Worm (Caenorhabditis elegans): Measurements from ENCODE around the gene C06C3.4.

The C06C3.4 gene

DNA sequence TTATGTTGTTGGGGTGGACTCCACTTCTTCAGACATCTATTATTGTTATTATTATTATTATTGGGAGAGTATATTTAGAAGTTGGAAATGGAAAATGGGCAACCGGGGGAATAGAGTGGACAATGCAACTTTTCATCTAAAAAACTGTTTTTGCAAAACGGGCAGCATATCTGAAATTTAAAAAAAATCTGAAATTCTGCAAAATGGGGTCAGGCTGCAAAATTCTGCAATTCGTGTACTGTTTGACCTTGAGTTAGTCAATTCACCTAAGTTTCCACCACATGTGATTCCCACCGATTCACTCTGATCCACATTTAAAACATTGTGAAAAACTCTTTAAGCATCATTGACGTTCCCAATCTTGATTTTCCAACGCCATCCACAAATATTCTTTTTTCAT lies at the start of gene C06C3.4:
C06C3.4 (plus strand) TSS at position 301 of the 400 bp plus-strand sequence.
- no peak for TF ChIP-seq unc-62 (GFP tag; optimal IDR thresholded peaks at IDR 0.05)

ce11 chrII:9323660-9324059 lies 49.4 kb upstream of the C06C3.4 start, which contains the start of gene egli-1:
TSS of gene egli-1 (plus strand) at chrII:9323960.
- TF ChIP-seq unc-62 (GFP tag; optimal IDR thresholded peaks at IDR 0.05), result no peak

ce11 chrII:9324824-9325351 lies 48.2 kb upstream of the C06C3.4 start, which contains the start of gene eat-3:
TSS of gene eat-3 (plus strand) at chrII:9324874.
- no peak for TF ChIP-seq unc-62 (GFP tag; optimal IDR thresholded peaks at IDR 0.05)

- TF ChIP-seq unc-62 (GFP tag; optimal IDR thresholded peaks at IDR 0.05), result no peak
These were observed 47.5 kb upstream of the C06C3.4 start for ce11 chrII:9325555-9325954.

DNA sequence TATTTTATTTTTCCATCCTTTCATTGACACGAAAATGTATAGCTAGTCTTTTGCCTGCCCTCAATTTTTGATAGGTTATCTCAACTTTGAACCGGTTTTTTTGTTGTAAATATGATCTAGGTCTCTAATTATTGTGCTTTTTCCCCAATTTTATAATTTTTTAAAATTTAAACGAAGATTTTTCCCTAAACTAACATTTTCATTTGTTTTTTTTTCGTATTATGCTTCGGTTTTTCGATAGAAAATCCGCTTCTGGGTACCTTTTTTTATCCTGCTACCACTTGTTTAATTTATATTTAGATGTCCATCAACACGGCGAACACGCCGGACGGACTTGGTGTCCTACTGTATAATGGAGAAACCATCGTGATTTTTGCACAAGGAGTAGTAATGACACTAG lies 43.6 kb upstream of the C06C3.4 start, which contains the start of gene wbp-2:
wbp-2 (plus strand) TSS at position 301 of the 400 bp plus-strand sequence.
- no peak for TF ChIP-seq unc-62 (GFP tag; optimal IDR thresholded peaks at IDR 0.05)

DNA sequence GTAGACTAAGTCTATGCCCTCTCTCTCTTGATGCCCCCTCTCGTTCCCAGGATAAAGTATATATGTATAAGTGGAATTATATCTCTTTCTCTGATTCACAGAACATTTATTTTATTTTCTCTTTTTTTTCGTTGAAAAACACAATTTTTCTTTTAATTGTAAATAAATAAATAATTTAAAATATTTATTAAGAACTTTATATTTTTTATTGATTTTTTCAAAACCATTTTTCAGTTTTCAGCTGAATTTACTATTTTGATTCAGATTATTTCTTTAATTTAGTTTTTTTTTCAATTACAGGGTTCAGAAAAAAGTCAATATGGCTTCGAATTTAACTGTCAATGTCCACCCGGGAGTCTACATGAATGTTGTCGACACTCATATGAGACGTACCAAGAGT lies 41.7 kb upstream of the C06C3.4 start, which contains the start of gene eif-3.F:
eif-3.F (plus strand) TSS at position 301 of the 400 bp plus-strand sequence.
- TF ChIP-seq unc-62 (GFP tag; optimal IDR thresholded peaks at IDR 0.05), result no peak

DNA sequence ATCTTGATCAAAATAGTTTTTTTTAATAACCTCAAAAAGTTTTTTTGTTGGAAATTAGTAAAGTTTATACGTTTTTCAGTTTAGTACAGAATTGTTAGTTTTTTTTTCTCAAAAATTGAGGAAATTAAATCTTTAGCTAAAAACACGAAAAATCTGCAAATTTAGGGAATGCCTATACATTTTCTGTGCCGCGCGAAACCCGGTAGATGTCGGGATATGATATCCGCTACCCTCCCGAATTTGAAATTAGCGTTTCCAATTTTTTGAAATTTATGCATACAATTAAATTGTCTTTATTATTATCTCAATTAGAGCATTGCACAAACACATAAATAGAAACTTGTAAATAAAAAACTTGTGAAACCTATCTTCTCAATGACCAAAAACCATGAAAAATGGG lies 40.1 kb upstream of the C06C3.4 start:
- TF ChIP-seq unc-62 (GFP tag; optimal IDR thresholded peaks at IDR 0.05), result no peak

ce11 chrII:9333714-9334113 lies 39.4 kb upstream of the C06C3.4 start, which contains the start of gene scp-1:
TSS of gene scp-1 (plus strand) at chrII:9334014.
- TF ChIP-seq unc-62 (GFP tag; optimal IDR thresholded peaks at IDR 0.05), result no peak

ce11 chrII:9336651-9337050 lies 36.4 kb upstream of the C06C3.4 start:
- no peak for TF ChIP-seq unc-62 (GFP tag; optimal IDR thresholded peaks at IDR 0.05)

ce11 chrII:9338859-9339258 lies 34.2 kb upstream of the C06C3.4 start, which contains the start of gene ttll-12:
TSS of gene ttll-12 (plus strand) at chrII:9338997.
- TF ChIP-seq unc-62 (GFP tag; optimal IDR thresholded peaks at IDR 0.05), result no peak

- TF ChIP-seq unc-62 (GFP tag; optimal IDR thresholded peaks at IDR 0.05), result no peak
These were observed 29.1 kb upstream of the C06C3.4 start for ce11 chrII:9343955-9344354.

DNA sequence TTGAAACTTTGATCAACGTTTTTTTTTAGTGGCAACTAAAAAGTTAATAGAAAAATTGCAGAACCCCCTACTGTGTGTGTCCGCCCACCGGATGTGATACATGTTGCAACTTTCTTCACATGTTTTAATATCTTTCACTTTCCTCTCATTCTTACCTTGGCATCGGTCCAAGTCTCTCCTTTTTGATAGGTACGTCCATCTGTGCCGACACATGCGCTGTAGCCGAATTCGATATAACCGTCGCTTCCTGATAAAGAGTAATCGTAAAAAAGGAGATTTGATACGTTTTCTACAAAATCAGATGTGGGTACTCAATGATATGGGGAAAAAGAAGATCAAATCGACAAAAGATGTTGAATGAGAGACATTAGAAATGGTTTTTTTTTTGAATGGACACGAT lies 28.0 kb upstream of the C06C3.4 start:
- no peak for TF ChIP-seq unc-62 (GFP tag; optimal IDR thresholded peaks at IDR 0.05)

ce11 chrII:9345794-9346193 lies 27.3 kb upstream of the C06C3.4 start:
- no peak for TF ChIP-seq unc-62 (GFP tag; optimal IDR thresholded peaks at IDR 0.05)

- no peak for TF ChIP-seq unc-62 (GFP tag; optimal IDR thresholded peaks at IDR 0.05)
These were observed 26.6 kb upstream of the C06C3.4 start, which contains the start of gene F42A8.1 for ce11 chrII:9346490-9346889. TSS of gene F42A8.1 (minus strand) at chrII:9346590.

DNA sequence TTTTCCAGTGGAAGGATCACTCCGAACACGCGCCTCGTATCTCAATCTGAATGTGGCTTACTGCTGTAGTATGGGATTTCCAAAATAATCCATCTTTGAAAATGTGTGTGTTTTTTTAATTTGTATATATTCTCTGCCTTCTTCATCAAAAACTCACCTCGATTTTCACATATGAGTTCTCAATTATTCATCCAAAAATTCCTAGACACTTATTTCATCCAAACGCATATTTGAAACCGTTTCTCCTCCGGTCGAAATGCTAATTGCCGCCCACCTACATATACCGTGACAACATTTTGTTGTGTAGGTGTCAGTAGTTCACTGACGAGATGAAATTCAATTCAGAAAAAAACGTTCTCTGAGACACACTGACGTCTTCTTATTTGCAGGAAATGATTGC lies 25.6 kb upstream of the C06C3.4 start:
- no peak for TF ChIP-seq unc-62 (GFP tag; optimal IDR thresholded peaks at IDR 0.05)

- TF ChIP-seq unc-62 (GFP tag; optimal IDR thresholded peaks at IDR 0.05), result no peak
These were observed 20.4 kb upstream of the C06C3.4 start, which contains the start of the genes sdhb-1 and cup-15 for ce11 chrII:9352669-9353068. TSS of gene sdhb-1 (minus strand) at chrII:9352731. TSS of gene cup-15 (plus strand) at chrII:9353000.

ce11 chrII:9356723-9357122 lies 16.4 kb upstream of the C06C3.4 start:
- no peak for TF ChIP-seq unc-62 (GFP tag; optimal IDR thresholded peaks at IDR 0.05)

ce11 chrII:9358230-9358629 lies 14.9 kb upstream of the C06C3.4 start, which contains the start of gene mel-11:
TSS of gene mel-11 (plus strand) at chrII:9358530.
- TF ChIP-seq unc-62 (GFP tag; optimal IDR thresholded peaks at IDR 0.05), result no peak
